ENCODE assay signal across 3 worm cellular contexts in the genomic region with DNA sequence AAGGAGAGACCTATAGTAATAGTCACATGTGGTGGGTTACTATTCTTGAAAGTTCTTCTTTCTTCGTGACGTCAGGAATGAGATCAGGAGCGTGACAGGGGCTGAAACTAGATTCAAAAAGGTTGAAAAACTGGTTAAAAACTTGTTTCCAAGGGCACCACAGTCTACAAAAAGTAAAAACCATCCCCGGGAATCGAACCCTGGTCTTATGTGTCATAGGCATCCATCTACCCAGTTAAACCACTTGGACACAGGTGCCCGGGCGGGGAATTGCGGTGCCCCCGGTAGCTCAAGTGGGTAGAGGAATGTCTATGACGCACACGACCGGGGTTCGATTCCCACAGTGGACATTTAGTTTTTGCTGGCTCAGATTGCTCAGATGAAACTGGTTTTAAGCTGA.
TF ChIP-seq lines count a peak whose summit lies in the region.

No protein-coding gene starts in this region.

TF ChIP-seq in whole organism, L1 larva, 84 proteins besides CTCF, POLR2A, EP300 and RAD21:
- TF ChIP-seq ceh-90 (tag; optimal IDR thresholded peaks at IDR 0.05; lab: Kevin White, UChicago) (no peak), vab-15 (tag; optimal IDR thresholded peaks at IDR 0.05; lab: Kevin White, UChicago) (no peak), nhr-71 (tag; optimal IDR thresholded peaks at IDR 0.05; lab: Kevin White, UChicago) (peak; percentile 4), nhr-85 (tag; lab: Kevin White, UChicago) (peak; percentile 59), nhr-237 (tag; optimal IDR thresholded peaks at IDR 0.05; lab: Kevin White, UChicago) (no peak)

TF ChIP-seq in whole organism, L4 larva, 104 proteins besides CTCF, POLR2A, EP300 and RAD21:
- TF ChIP-seq hlh-30 (tag; optimal IDR thresholded peaks at IDR 0.05; lab: Kevin White, UChicago; ENCODE audit: insufficient read depth) (no peak), vab-7 (GFP tag; IDR thresholded peaks at IDR 0.05; lab: Robert Waterston, UW) (no peak), lin-38 (GFP tag; IDR thresholded peaks at IDR 0.05; lab: Robert Waterston, UW) (0 out of 2 replicates have a peak, but pooled peaks have one; percentile 15), aha-1 (tag; lab: Kevin White, UChicago) (peak; percentile 94), nhr-111 (GFP tag; optimal IDR thresholded peaks at IDR 0.05; lab: Kevin White, UChicago) (no peak)
TF ChIP-seq in whole organism, L4 larva: peak in this region for 2.

TF ChIP-seq in whole organism, young adult, 124 proteins besides CTCF, POLR2A, EP300 and RAD21:
- TF ChIP-seq K11D2.4 (GFP tag; IDR thresholded peaks at IDR 0.05; lab: Robert Waterston, UW) (no peak), cebp-2 (GFP tag; IDR thresholded peaks at IDR 0.05; lab: Robert Waterston, UW) (no peak), aptf-3 (GFP tag; IDR thresholded peaks at IDR 0.05; lab: Robert Waterston, UW) (no peak), pbrm-1 (GFP tag; IDR thresholded peaks at IDR 0.05; lab: Robert Waterston, UW) (no peak), Y56A3A.18 (GFP tag; IDR thresholded peaks at IDR 0.05; lab: Robert Waterston, UW) (no peak), D2030.7 (GFP tag; IDR thresholded peaks at IDR 0.05; lab: Robert Waterston, UW) (no peak), rpc-1 (optimal IDR thresholded peaks at IDR 0.05; lab: Kevin White, UChicago) (no peak), rpc-1 (tag; optimal IDR thresholded peaks at IDR 0.05; lab: Kevin White, UChicago) (peak; percentile 5), B0261.1 (tag; optimal IDR thresholded peaks at IDR 0.05; lab: Kevin White, UChicago) (no peak), F37B4.10 (GFP tag; IDR thresholded peaks at IDR 0.05; lab: Robert Waterston, UW) (no peak), nhr-179 (tag; optimal IDR thresholded peaks at IDR 0.05; lab: Kevin White, UChicago) (no peak), tbp1 (GFP tag; optimal IDR thresholded peaks at IDR 0.05; lab: Kevin White, UChicago) (peak; percentile 33), lir-1 (GFP tag; conservative IDR thresholded peaks at IDR 0.05; lab: Robert Waterston, UW) (no peak), lin-54 (GFP tag; optimal IDR thresholded peaks at IDR 0.05; lab: Kevin White, UChicago) (no peak), zim-3 (tag; optimal IDR thresholded peaks at IDR 0.05; lab: Kevin White, UChicago) (no peak), B0336.3 (GFP tag; IDR thresholded peaks at IDR 0.05; lab: Robert Waterston, UW) (no peak), F10E7.11 (tag; optimal IDR thresholded peaks at IDR 0.05; lab: Kevin White, UChicago) (no peak), ztf-3 (GFP tag; optimal IDR thresholded peaks at IDR 0.05; lab: Kevin White, UChicago) (no peak), ceh-58 (GFP tag; IDR thresholded peaks at IDR 0.05; lab: Robert Waterston, UW) (no peak), lin-40 (tag; optimal IDR thresholded peaks at IDR 0.05; lab: Kevin White, UChicago) (no peak), snpc-4 (GFP tag; optimal IDR thresholded peaks at IDR 0.05; lab: Kevin White, UChicago) (no peak), snpc-4 (tag; optimal IDR thresholded peaks at IDR 0.05; lab: Kevin White, UChicago) (no peak), nfyb-1 (GFP tag; IDR thresholded peaks at IDR 0.05; lab: Robert Waterston, UW) (no peak), xnd-1 (tag; optimal IDR thresholded peaks at IDR 0.05; lab: Kevin White, UChicago) (no peak), gei-17 (GFP tag; optimal IDR thresholded peaks at IDR 0.05; lab: Kevin White, UChicago) (no peak), ZK185.1 (tag; optimal IDR thresholded peaks at IDR 0.05; lab: Kevin White, UChicago; ENCODE audit: poor library complexity, severe bottlenecking) (no peak), repo-1 (tag; optimal IDR thresholded peaks at IDR 0.05; lab: Kevin White, UChicago) (no peak), hmg-1.2 (GFP tag; IDR thresholded peaks at IDR 0.05; lab: Robert Waterston, UW) (peak; percentile 17; the same call in 1 of the 2 replicates), madf-10 (tag; optimal IDR thresholded peaks at IDR 0.05; lab: Kevin White, UChicago) (no peak), unc-130 (GFP tag; optimal IDR thresholded peaks at IDR 0.05; lab: Kevin White, UChicago) (no peak), him-1 (tag; optimal IDR thresholded peaks at IDR 0.05; lab: Kevin White, UChicago) (peak; percentile 8), fkh-3 (tag; optimal IDR thresholded peaks at IDR 0.05; lab: Kevin White, UChicago) (no peak), dpff-1 (tag; optimal IDR thresholded peaks at IDR 0.05; lab: Kevin White, UChicago) (no peak), hmg-20 (GFP tag; IDR thresholded peaks at IDR 0.05; lab: Robert Waterston, UW) (no peak), hsf-1 (GFP tag; IDR thresholded peaks at IDR 0.05; lab: Robert Waterston, UW) (no peak), bed-1 (GFP tag; IDR thresholded peaks at IDR 0.05; lab: Robert Waterston, UW) (no peak), madf-6 (GFP tag; IDR thresholded peaks at IDR 0.05; lab: Robert Waterston, UW) (0 out of 2 replicates have a peak, but pooled peaks have one; percentile 20), tlf-1 (GFP tag; optimal IDR thresholded peaks at IDR 0.05; lab: Kevin White, UChicago) (no peak), mes-4 (tag; optimal IDR thresholded peaks at IDR 0.05; lab: Kevin White, UChicago) (no peak), rcor-1 (GFP tag; IDR thresholded peaks at IDR 0.05; lab: Robert Waterston, UW) (no peak), chd-7 (tag; optimal IDR thresholded peaks at IDR 0.05; lab: Kevin White, UChicago) (no peak), sea-2 (GFP tag; IDR thresholded peaks at IDR 0.05; lab: Robert Waterston, UW) (no peak), lsl-1 (GFP tag; optimal IDR thresholded peaks at IDR 0.05; lab: Kevin White, UChicago) (peak; percentile 15)
